Worm (Caenorhabditis elegans): ENCODE results near the gene nhr-253.

nhr-253 gene

DNA sequence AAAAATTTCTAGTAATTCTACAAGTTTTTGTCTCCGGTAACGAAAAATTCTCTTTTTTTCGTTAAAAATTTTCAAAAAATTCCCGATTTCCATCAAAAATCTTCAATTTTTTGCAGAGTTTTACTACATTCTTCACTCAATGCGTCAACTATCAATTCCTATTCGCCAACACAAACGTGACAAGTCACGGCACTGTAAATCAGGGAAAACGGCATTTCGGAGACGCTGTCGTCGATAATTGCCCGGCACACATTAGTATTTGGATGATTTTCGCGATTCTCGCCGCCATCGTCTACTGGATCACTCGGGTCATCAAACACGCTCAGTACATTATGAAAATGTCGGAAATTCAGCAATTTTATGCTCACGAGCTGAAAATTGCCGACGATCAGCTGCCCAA is 44.6 kb upstream of the nhr-253 start:
- TF ChIP-seq lin-32 (GFP tag; optimal IDR thresholded peaks at IDR 0.05) (no peak), hlh-1 (tag; optimal IDR thresholded peaks at IDR 0.05) (no peak), cnd-1 (tag; optimal IDR thresholded peaks at IDR 0.05) (no peak), ceh-43 (GFP tag; optimal IDR thresholded peaks at IDR 0.05) (no peak), pha-4 (tag; optimal IDR thresholded peaks at IDR 0.05) (no peak), tbx-8 (GFP tag; optimal IDR thresholded peaks at IDR 0.05) (no peak), zip-8 (tag; optimal IDR thresholded peaks at IDR 0.05) (no peak), sem-2 (GFP tag; optimal IDR thresholded peaks at IDR 0.05) (no peak), bed-3 (GFP tag; optimal IDR thresholded peaks at IDR 0.05) (no peak), drap-1 (GFP tag; optimal IDR thresholded peaks at IDR 0.05) (no peak), unc-62 (GFP tag; optimal IDR thresholded peaks at IDR 0.05) (no peak), elt-3 (tag; optimal IDR thresholded peaks at IDR 0.05) (no peak), unc-39 (tag; optimal IDR thresholded peaks at IDR 0.05) (no peak), flh-1 (GFP tag; optimal IDR thresholded peaks at IDR 0.05) (no peak), snpc-4 (tag; optimal IDR thresholded peaks at IDR 0.05) (no peak), blmp-1 (tag; optimal IDR thresholded peaks at IDR 0.05) (no peak)

DNA sequence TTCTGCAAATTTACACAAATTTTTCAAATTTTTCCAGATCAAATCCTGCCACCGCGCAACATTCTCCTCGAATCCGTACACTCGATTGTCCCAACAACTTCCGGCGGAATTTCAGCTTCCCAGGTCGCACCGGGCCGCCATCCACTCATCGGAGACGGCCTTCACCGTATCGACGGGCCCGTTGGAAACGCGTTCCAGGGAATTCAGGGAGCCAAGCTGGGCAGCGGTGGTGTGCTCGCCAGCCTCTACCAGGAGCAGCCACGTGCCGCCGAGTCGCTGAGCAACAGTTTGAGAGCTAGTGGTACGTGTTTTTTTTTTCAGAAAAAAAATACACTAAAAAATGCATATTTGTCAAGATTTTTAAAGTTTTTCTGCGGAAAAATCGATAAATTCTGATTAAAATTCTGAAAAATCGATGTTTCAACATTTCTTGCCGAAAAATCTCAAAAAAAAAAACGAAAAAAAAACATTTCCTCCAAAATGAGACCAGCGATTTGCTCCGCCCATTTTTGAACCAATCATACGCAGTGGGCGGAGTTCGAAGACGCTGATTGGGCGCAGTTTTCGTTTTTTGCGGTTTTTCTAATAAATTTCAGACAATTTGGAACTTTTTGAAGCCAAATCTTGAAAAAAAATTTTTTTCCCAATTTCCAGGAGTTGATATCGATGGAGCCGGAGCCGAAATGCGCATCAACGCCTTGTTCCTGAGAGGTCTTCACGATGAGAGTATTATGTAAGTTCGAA is 39.3 kb upstream of the nhr-253 start:
- TF ChIP-seq tbx-8 (GFP tag; optimal IDR thresholded peaks at IDR 0.05) (no peak), elt-1 (tag; optimal IDR thresholded peaks at IDR 0.05; ENCODE audit: borderline replicate concordance, insufficient read depth) (no peak), flh-1 (GFP tag; optimal IDR thresholded peaks at IDR 0.05) (no peak), cnd-1 (tag; optimal IDR thresholded peaks at IDR 0.05) (no peak), nhr-2 (tag; optimal IDR thresholded peaks at IDR 0.05) (no peak), mep-1 (tag; optimal IDR thresholded peaks at IDR 0.05) (no peak), nhr-76 (tag; optimal IDR thresholded peaks at IDR 0.05) (no peak), ham-2 (GFP tag; optimal IDR thresholded peaks at IDR 0.05) (no peak), snpc-4 (tag; optimal IDR thresholded peaks at IDR 0.05) (no peak), ces-1 (GFP tag; optimal IDR thresholded peaks at IDR 0.05) (no peak), nhr-28 (tag; optimal IDR thresholded peaks at IDR 0.05) (no peak)

ce11 chrV:358473-358872 is 37.9 kb upstream of the nhr-253 start:
- TF ChIP-seq lin-32 (GFP tag; optimal IDR thresholded peaks at IDR 0.05) = no peak

DNA sequence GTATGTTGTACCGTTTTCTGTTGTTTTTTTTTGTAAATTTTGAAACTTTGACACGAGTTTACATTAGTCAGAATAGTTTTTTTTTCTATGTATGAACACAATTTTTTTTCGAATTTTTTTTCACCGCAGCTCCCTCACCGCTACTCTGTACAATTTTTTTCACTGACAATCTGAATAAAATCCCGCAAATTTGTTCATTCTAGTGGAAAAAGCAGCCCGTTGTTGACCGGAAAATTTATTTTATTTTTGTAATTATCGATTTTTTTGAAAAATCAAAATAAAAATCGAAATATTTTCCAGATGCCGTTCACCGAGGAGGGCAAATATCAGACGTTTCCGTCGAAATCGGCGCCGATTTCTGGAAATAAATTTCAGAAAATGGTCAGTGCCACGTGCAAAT is 36.9 kb upstream of the nhr-253 start, which contains the start of gene T22H9.1:
Gene T22H9.1 (plus strand): TSS at position 301 of the 400 bp plus-strand sequence.
- TF ChIP-seq pha-4 (tag; optimal IDR thresholded peaks at IDR 0.05) = no peak
- TF ChIP-seq zip-8 (tag; optimal IDR thresholded peaks at IDR 0.05) = no peak
- no peak for TF ChIP-seq ceh-39 (tag; optimal IDR thresholded peaks at IDR 0.05)
- no peak for TF ChIP-seq nhr-2 (tag; optimal IDR thresholded peaks at IDR 0.05)
- no peak for TF ChIP-seq M03D4.4 (tag; optimal IDR thresholded peaks at IDR 0.05)
- TF ChIP-seq hlh-1 (tag; optimal IDR thresholded peaks at IDR 0.05) = no peak
- no peak for TF ChIP-seq mab-5 (tag; optimal IDR thresholded peaks at IDR 0.05)
- no peak for TF ChIP-seq elt-3 (tag; optimal IDR thresholded peaks at IDR 0.05)
- TF ChIP-seq lsy-2 (tag; optimal IDR thresholded peaks at IDR 0.05) = no peak
- no peak for TF ChIP-seq nhr-28 (tag; optimal IDR thresholded peaks at IDR 0.05)
- TF ChIP-seq ceh-83 (GFP tag; optimal IDR thresholded peaks at IDR 0.05) = no peak
- TF ChIP-seq unc-120 (tag; optimal IDR thresholded peaks at IDR 0.05; ENCODE audit: poor library complexity, severe bottlenecking) = no peak

DNA sequence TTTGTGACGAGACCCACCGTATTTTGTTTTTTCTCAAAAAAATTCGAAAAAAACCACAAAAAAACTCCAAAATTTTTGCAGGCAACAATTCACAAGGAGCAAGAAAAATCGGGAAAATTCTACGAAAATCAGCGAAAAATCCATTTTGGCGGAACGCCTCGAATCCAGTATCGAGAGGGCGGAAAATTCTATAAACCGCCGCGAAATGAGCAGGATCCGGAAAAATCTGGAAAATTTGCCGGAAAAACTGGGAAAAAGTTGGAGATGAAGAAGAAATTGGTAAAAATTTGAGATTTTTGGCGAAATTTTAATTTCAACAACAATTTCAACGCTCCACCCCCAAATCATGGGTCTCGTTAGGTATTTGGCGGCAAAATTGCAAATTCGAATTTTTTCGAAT is 36.3 kb upstream of the nhr-253 start:
- TF ChIP-seq sptf-1 (tag; optimal IDR thresholded peaks at IDR 0.05) (no peak), nhr-237 (tag; optimal IDR thresholded peaks at IDR 0.05) (no peak), mab-5 (tag; optimal IDR thresholded peaks at IDR 0.05) (no peak), lin-13 (tag; optimal IDR thresholded peaks at IDR 0.05) (no peak), drap-1 (GFP tag; optimal IDR thresholded peaks at IDR 0.05) (no peak), unc-39 (tag; optimal IDR thresholded peaks at IDR 0.05) (no peak), unc-120 (tag; optimal IDR thresholded peaks at IDR 0.05; ENCODE audit: poor library complexity, severe bottlenecking) (no peak)
